Fruit fly (Drosophila melanogaster) whole organism, adult: Measurements from ENCODE around the gene Bx.

ENCODE experiments used
- CG11617 ChIP-seq: fragments of 200-800 bp; sonication (Bioruptor generic); optimal IDR thresholded peaks from 2 replicates; lab custom pipeline; 2017; ENCODE audit warnings: mild to moderate bottlenecking, missing biosample characterization, missing genetic modification reagents, missing genetic modification characterization
- CG12768 ChIP-seq: fragments of 200-800 bp; sonication (Bioruptor generic); optimal IDR thresholded peaks from 2 replicates; lab custom pipeline; 2017; ENCODE audit warnings: missing biosample characterization, missing genetic modification characterization, mild to moderate bottlenecking, moderate library complexity, missing genetic modification reagents
- CG14711 ChIP-seq: fragments of 200-800 bp; sonication (Bioruptor generic); optimal IDR thresholded peaks from 2 replicates; lab custom pipeline; 2018; ENCODE audit warnings: missing biosample characterization, mild to moderate bottlenecking, missing genetic modification characterization, moderate library complexity
- CG1620 ChIP-seq: fragments of 200-800 bp; sonication (Bioruptor generic); optimal IDR thresholded peaks from 2 replicates; lab custom pipeline; 2016; ENCODE audit warnings: missing biosample characterization, missing genetic modification characterization
- CG33017 ChIP-seq: fragments of 200-800 bp; sonication (Bioruptor generic); optimal IDR thresholded peaks from 2 replicates; lab custom pipeline; 2018; ENCODE audit warnings: missing biosample characterization, mild to moderate bottlenecking, missing genetic modification characterization, moderate library complexity
- CG5204 ChIP-seq: fragments of 200-800 bp; sonication (Bioruptor generic); optimal IDR thresholded peaks from 2 replicates; lab custom pipeline; 2016; ENCODE audit warnings: missing biosample characterization, missing genetic modification characterization
- CG7045 ChIP-seq: fragments of 200-800 bp; sonication (Bioruptor generic); optimal IDR thresholded peaks from 2 replicates; lab custom pipeline; 2017; ENCODE audit warnings: missing biosample characterization, mild to moderate bottlenecking, missing genetic modification characterization
- CG7101 ChIP-seq: fragments of 200-800 bp; sonication (Bioruptor generic); optimal IDR thresholded peaks from 2 replicates; lab custom pipeline; 2018; ENCODE audit warnings: missing biosample characterization, mild to moderate bottlenecking, missing genetic modification characterization, moderate library complexity
- Clk ChIP-seq: fragments of 200-800 bp; sonication (Bioruptor generic); optimal IDR thresholded peaks from 2 replicates; lab custom pipeline; 2017; ENCODE audit warnings: missing biosample characterization, missing genetic modification characterization
- Crg-1 ChIP-seq: fragments of 200-800 bp; sonication (Bioruptor generic); optimal IDR thresholded peaks from 2 replicates; lab custom pipeline; 2016; ENCODE audit warnings: missing biosample characterization, missing genetic modification characterization
- Hr96 ChIP-seq: fragments of 200-800 bp; sonication (Bioruptor generic); optimal IDR thresholded peaks from 2 replicates; lab custom pipeline; 2016; ENCODE audit warnings: missing biosample characterization, missing genetic modification characterization
- Mnt ChIP-seq: fragments of 200-800 bp; sonication (Bioruptor generic); optimal IDR thresholded peaks from 2 replicates; lab custom pipeline; 2016; ENCODE audit warnings: missing biosample characterization, mild to moderate bottlenecking, missing genetic modification characterization
- bab1 ChIP-seq: fragments of 200-800 bp; sonication (Bioruptor generic); optimal IDR thresholded peaks from 3 replicates; lab custom pipeline; 2019; ENCODE audit warnings: missing biosample characterization, mild to moderate bottlenecking, missing genetic modification characterization, moderate library complexity
- cic ChIP-seq: fragments of 200-800 bp; sonication (Bioruptor generic); optimal IDR thresholded peaks from 2 replicates; lab custom pipeline; 2017; ENCODE audit warnings: missing biosample characterization, mild to moderate bottlenecking, missing genetic modification characterization, moderate library complexity
- cnc ChIP-seq, 2 experiments: fragments of >200 bp; optimal IDR thresholded peaks; 2 replicates each; lab custom pipeline; 2017
- kay ChIP-seq: fragments of 200-800 bp; sonication (Bioruptor generic); peaks from one replicate; lab custom pipeline; 2016; ENCODE audit warnings: missing biosample characterization, missing genetic modification characterization, borderline replicate concordance
- ovo ChIP-seq: fragments of 200-800 bp; sonication (Bioruptor generic); optimal IDR thresholded peaks from 2 replicates; lab custom pipeline; 2016; ENCODE audit warnings: missing biosample characterization, missing genetic modification characterization
- pad ChIP-seq: fragments of 200-800 bp; sonication (Bioruptor generic); optimal IDR thresholded peaks from 3 replicates; lab custom pipeline; 2017; ENCODE audit warnings: missing biosample characterization, missing genetic modification characterization, mild to moderate bottlenecking, moderate library complexity, missing genetic modification reagents
- tj ChIP-seq: fragments of 200-800 bp; sonication (Bioruptor generic); optimal IDR thresholded peaks from 3 replicates; lab custom pipeline; 2017; ENCODE audit warnings: missing biosample characterization, mild to moderate bottlenecking, missing genetic modification characterization, moderate library complexity
- toe ChIP-seq: fragments of 200-800 bp; sonication (Bioruptor generic); optimal IDR thresholded peaks from 2 replicates; lab custom pipeline; 2016; ENCODE audit warnings: missing biosample characterization, missing genetic modification characterization

Gene Bx

dm6 chrX:18545157-18545556, 29.9 kb downstream of the Bx start:
- no peak for TF ChIP-seq CG7045 (GFP tag; lab: Kevin White, UChicago)
- TF ChIP-seq Crg-1 (GFP tag; lab: Kevin White, UChicago): no peak
- no peak for TF ChIP-seq toe (GFP tag; lab: Kevin White, UChicago)
- TF ChIP-seq bab1: no peak
- TF ChIP-seq CG12768: no peak
- no peak for TF ChIP-seq cic (GFP tag; lab: Kevin White, UChicago)
- TF ChIP-seq Hr96 (GFP tag; lab: Kevin White, UChicago): no peak
- TF ChIP-seq ovo (GFP tag; lab: Kevin White, UChicago): no peak
- TF ChIP-seq pad (GFP tag; lab: Kevin White, UChicago): no peak
- TF ChIP-seq CG1620: no peak
- TF ChIP-seq cnc (optimal IDR thresholded peaks at IDR 0.05; lab: Kevin White, UChicago): no peak
- TF ChIP-seq CG11617: no peak
- no peak for TF ChIP-seq kay (GFP tag; lab: Kevin White, UChicago)

dm6 chrX:18546785-18547184, 31.6 kb downstream of the Bx start:
- TF ChIP-seq CG7101 (tag; lab: Kevin White, UChicago) (peak; percentile 91), pad (GFP tag; lab: Kevin White, UChicago) (peak; percentile 53), CG12768 (peak; percentile 69), Crg-1 (GFP tag; lab: Kevin White, UChicago) (no peak), tj (peak; percentile 37), toe (GFP tag; lab: Kevin White, UChicago) (peak; percentile 50), CG5204 (GFP tag; lab: Kevin White, UChicago) (peak; percentile 60), CG7045 (GFP tag; lab: Kevin White, UChicago) (peak; percentile 73), bab1 (peak; percentile 37), CG14711 (peak; percentile 81), Hr96 (GFP tag; lab: Kevin White, UChicago) (peak; percentile 80), kay (GFP tag; lab: Kevin White, UChicago) (peak; percentile 83), cic (GFP tag; lab: Kevin White, UChicago) (no peak), CG1620 (peak; percentile 12), cnc (optimal IDR thresholded peaks at IDR 0.05; lab: Kevin White, UChicago) (no peak), ovo (GFP tag; lab: Kevin White, UChicago) (no peak), CG33017 (tag; lab: Kevin White, UChicago) (peak; percentile 84), Clk (GFP tag; lab: Kevin White, UChicago) (peak; percentile 18), CG11617 (peak; percentile 52), Mnt (GFP tag; lab: Kevin White, UChicago) (peak; percentile 14)

- TF ChIP-seq Mnt (GFP tag; lab: Kevin White, UChicago) (no peak), CG11617 (no peak), kay (GFP tag; lab: Kevin White, UChicago) (no peak), CG33017 (tag; lab: Kevin White, UChicago) (no peak)
Observed at dm6 chrX:18547707-18548106, 32.5 kb downstream of the Bx start.

dm6 chrX:18550726-18551125, 35.5 kb downstream of the Bx start:
- TF ChIP-seq tj (no peak), CG5204 (GFP tag; lab: Kevin White, UChicago) (no peak)

dm6 chrX:18552451-18552850, 37.2 kb downstream of the Bx start:
- no peak for TF ChIP-seq CG11617
- TF ChIP-seq tj: no peak
- no peak for TF ChIP-seq cic (GFP tag; lab: Kevin White, UChicago)
- no peak for TF ChIP-seq Mnt (GFP tag; lab: Kevin White, UChicago)
- TF ChIP-seq Crg-1 (GFP tag; lab: Kevin White, UChicago): no peak
- TF ChIP-seq Hr96 (GFP tag; lab: Kevin White, UChicago): no peak
- TF ChIP-seq CG5204 (GFP tag; lab: Kevin White, UChicago): no peak
- TF ChIP-seq CG12768: no peak
- no peak for TF ChIP-seq CG33017 (tag; lab: Kevin White, UChicago)
- no peak for TF ChIP-seq toe (GFP tag; lab: Kevin White, UChicago)
- no peak for TF ChIP-seq bab1

- TF ChIP-seq Clk (GFP tag; lab: Kevin White, UChicago) (no peak), CG7101 (tag; lab: Kevin White, UChicago) (no peak), CG14711 (no peak), CG11617 (no peak)
Observed at dm6 chrX:18554563-18554962, 39.3 kb downstream of the Bx start.

dm6 chrX:18558583-18558982, 43.4 kb downstream of the Bx start:
- TF ChIP-seq CG14711: no peak
- no peak for TF ChIP-seq bab1
- TF ChIP-seq tj: no peak
- no peak for TF ChIP-seq CG11617

dm6 chrX:18560584-18560983, 45.4 kb downstream of the Bx start:
- TF ChIP-seq CG14711: no peak
- TF ChIP-seq toe (GFP tag; lab: Kevin White, UChicago): no peak
- TF ChIP-seq pad (GFP tag; lab: Kevin White, UChicago): no peak
- no peak for TF ChIP-seq CG7101 (tag; lab: Kevin White, UChicago)
- TF ChIP-seq Crg-1 (GFP tag; lab: Kevin White, UChicago): no peak
- no peak for TF ChIP-seq CG12768
- TF ChIP-seq bab1: no peak
- TF ChIP-seq CG33017 (tag; lab: Kevin White, UChicago): no peak
- TF ChIP-seq CG5204 (GFP tag; lab: Kevin White, UChicago): no peak
- no peak for TF ChIP-seq cic (GFP tag; lab: Kevin White, UChicago)
- no peak for TF ChIP-seq tj
- TF ChIP-seq CG1620: no peak
- no peak for TF ChIP-seq cnc (optimal IDR thresholded peaks at IDR 0.05; lab: Kevin White, UChicago)
- no peak for TF ChIP-seq Clk (GFP tag; lab: Kevin White, UChicago)
- TF ChIP-seq CG11617: no peak
- no peak for TF ChIP-seq Hr96 (GFP tag; lab: Kevin White, UChicago)
- TF ChIP-seq Mnt (GFP tag; lab: Kevin White, UChicago): no peak
